Worm (Caenorhabditis elegans) whole organism, young adult: ENCODE results near the gene T01D3.6.

Experiments
- B0035.1 ChIP-seq: sonication (generic microtip); optimal IDR thresholded peaks from 2 replicates; lab custom pipeline; 2016; ENCODE audit warnings: missing genetic modification characterization, mild to moderate bottlenecking, missing compliant biosample characterization, missing genotype, missing genetic modification reagents
- B0336.3 ChIP-seq: fragments of 200-800 bp; sonication (Bioruptor generic); IDR thresholded peaks from 2 replicates; pipeline ENCODE4 v1.3.6; 2022; ENCODE audit warnings: missing genetic modification characterization, missing compliant biosample characterization
- C17E4.6 ChIP-seq: fragments of 200-800 bp; sonication (Bioruptor generic); IDR thresholded peaks from 2 replicates; pipeline ENCODE4 v1.3.6; 2022; ENCODE audit warnings: missing genetic modification reagents, missing genetic modification characterization, missing compliant biosample characterization
- D2030.7 ChIP-seq: fragments of 200-800 bp; sonication (Bioruptor generic); IDR thresholded peaks from 2 replicates; pipeline ENCODE4 v1.3.6; 2022; ENCODE audit warnings: missing genetic modification reagents, missing genetic modification characterization, missing compliant biosample characterization
- F10E7.11 ChIP-seq: sonication (generic microtip); optimal IDR thresholded peaks from 2 replicates; lab custom pipeline; 2017; ENCODE audit warnings: mild to moderate bottlenecking, missing genetic modification characterization, moderate library complexity, missing compliant biosample characterization
- F57A8.1 ChIP-seq: fragments of 200-800 bp; sonication (Bioruptor generic); optimal IDR thresholded peaks from 2 replicates; lab custom pipeline; 2018; ENCODE audit warnings: mild to moderate bottlenecking, missing genetic modification characterization, moderate library complexity, missing compliant biosample characterization
- K11D2.4 ChIP-seq: fragments of 200-800 bp; sonication (Bioruptor generic); IDR thresholded peaks from 2 replicates; pipeline ENCODE4 v1.3.6; 2022; ENCODE audit warnings: missing genetic modification reagents, missing genetic modification characterization, missing compliant biosample characterization
- Y56A3A.18 ChIP-seq: fragments of 200-800 bp; sonication (Bioruptor generic); IDR thresholded peaks from 2 replicates; pipeline ENCODE4 v1.3.6; 2022; ENCODE audit warnings: missing genetic modification reagents, missing genetic modification characterization, missing compliant biosample characterization
- Y79H2A.3 ChIP-seq: fragments of 200-800 bp; sonication (Bioruptor generic); conservative IDR thresholded peaks from 2 replicates; pipeline ENCODE4 v1.3.6; 2022; ENCODE audit warnings: missing genetic modification reagents, missing genetic modification characterization, missing compliant biosample characterization
- Y95B8A.8 ChIP-seq: fragments of 200-800 bp; sonication (Bioruptor generic); IDR thresholded peaks from 2 replicates; pipeline ENCODE4 v1.3.6; 2022; ENCODE audit warnings: missing genetic modification reagents, missing genetic modification characterization, missing compliant biosample characterization
- ZK185.1 ChIP-seq: sonication (generic microtip); optimal IDR thresholded peaks from 2 replicates; lab custom pipeline; 2016; ENCODE audit warnings: mild to moderate bottlenecking, missing genetic modification characterization, missing compliant biosample characterization; ENCODE audit not compliant: poor library complexity, severe bottlenecking
- athp-1 ChIP-seq: sonication (generic microtip); optimal IDR thresholded peaks from 2 replicates; lab custom pipeline; 2017; ENCODE audit warnings: mild to moderate bottlenecking, missing genetic modification characterization, missing compliant biosample characterization
- bed-1 ChIP-seq: fragments of 200-800 bp; sonication (Bioruptor generic); IDR thresholded peaks from 2 replicates; pipeline ENCODE4 v1.3.6; 2022; ENCODE audit warnings: missing genetic modification reagents, missing genetic modification characterization, missing compliant biosample characterization
- ceh-27 ChIP-seq: fragments of 200-800 bp; sonication (Bioruptor generic); optimal IDR thresholded peaks from 2 replicates; lab custom pipeline; 2018; ENCODE audit warnings: mild to moderate bottlenecking, missing genetic modification characterization, moderate library complexity, missing compliant biosample characterization
- ceh-91 ChIP-seq: fragments of 200-800 bp; sonication (Bioruptor generic); IDR thresholded peaks from 2 replicates; pipeline ENCODE4 v1.3.6; 2022; ENCODE audit warnings: missing genetic modification reagents, missing genetic modification characterization, missing compliant biosample characterization
- die-1 ChIP-seq: sonication (generic microtip); optimal IDR thresholded peaks from 2 replicates; lab custom pipeline; 2016; ENCODE audit warnings: missing genotype, mild to moderate bottlenecking, missing genetic modification characterization, missing compliant biosample characterization
- dpff-1 ChIP-seq: sonication (generic microtip); optimal IDR thresholded peaks from 2 replicates; lab custom pipeline; 2017; ENCODE audit warnings: mild to moderate bottlenecking, missing genetic modification characterization, missing compliant biosample characterization
- egl-44 ChIP-seq: fragments of 200-800 bp; sonication (Bioruptor generic); IDR thresholded peaks from 2 replicates; pipeline ENCODE4 v1.3.6; 2022; ENCODE audit warnings: missing genetic modification reagents, missing genetic modification characterization, missing compliant biosample characterization
- fkh-3 ChIP-seq: sonication (generic microtip); optimal IDR thresholded peaks from 2 replicates; lab custom pipeline; 2016; ENCODE audit warnings: mild to moderate bottlenecking, missing genetic modification characterization, missing compliant biosample characterization
- gei-17 ChIP-seq: fragments of 200-800 bp; sonication (Bioruptor generic); optimal IDR thresholded peaks from 2 replicates; lab custom pipeline; 2018; ENCODE audit warnings: mild to moderate bottlenecking, missing genetic modification characterization, missing compliant biosample characterization
- him-1 ChIP-seq: sonication (generic microtip); optimal IDR thresholded peaks from 2 replicates; lab custom pipeline; 2016; ENCODE audit warnings: missing genotype, missing genetic modification reagents, missing genetic modification characterization, missing compliant biosample characterization
- hmg-1.2 ChIP-seq: fragments of 200-800 bp; sonication (Bioruptor generic); IDR thresholded peaks from 2 replicates; pipeline ENCODE4 v1.3.6; 2022; ENCODE audit warnings: missing genetic modification reagents, missing genetic modification characterization, missing compliant biosample characterization
- lsy-27 ChIP-seq: sonication (generic microtip); optimal IDR thresholded peaks from 2 replicates; lab custom pipeline; 2017; ENCODE audit warnings: missing genetic modification characterization, mild to moderate bottlenecking, missing compliant biosample characterization, antibody characterized with exemption, missing genotype, borderline replicate concordance; ENCODE audit not compliant: insufficient read depth
- madf-10 ChIP-seq: sonication (generic microtip); optimal IDR thresholded peaks from 2 replicates; lab custom pipeline; 2016; ENCODE audit warnings: mild to moderate bottlenecking, missing genetic modification characterization, missing compliant biosample characterization
- madf-3 ChIP-seq: fragments of 200-800 bp; sonication (Bioruptor generic); IDR thresholded peaks from 2 replicates; pipeline ENCODE4 v1.3.6; 2022; ENCODE audit warnings: missing genetic modification reagents, missing genetic modification characterization, missing compliant biosample characterization
- madf-6 ChIP-seq: fragments of 200-800 bp; sonication (Bioruptor generic); IDR thresholded peaks from 2 replicates; pipeline ENCODE4 v1.3.6; 2022; ENCODE audit warnings: missing genetic modification reagents, missing genetic modification characterization, missing compliant biosample characterization
- madf-8 ChIP-seq: fragments of 200-800 bp; sonication (Bioruptor generic); conservative IDR thresholded peaks from 2 replicates; pipeline ENCODE4 v1.3.6; 2022; ENCODE audit warnings: missing genetic modification reagents, missing genetic modification characterization, missing compliant biosample characterization
- mcd-1 ChIP-seq: fragments of 200-800 bp; sonication (Bioruptor generic); IDR thresholded peaks from 2 replicates; pipeline ENCODE4 v1.3.6; 2022; ENCODE audit warnings: missing genetic modification reagents, missing genetic modification characterization, missing compliant biosample characterization
- mel-28 ChIP-seq: sonication (generic microtip); optimal IDR thresholded peaks from 2 replicates; lab custom pipeline; 2016; ENCODE audit warnings: borderline replicate concordance, mild to moderate bottlenecking, missing genetic modification characterization, missing compliant biosample characterization
- nfyb-1 ChIP-seq: fragments of 200-800 bp; sonication (Bioruptor generic); IDR thresholded peaks from 2 replicates; pipeline ENCODE4 v1.3.6; 2022; ENCODE audit warnings: missing genetic modification reagents, missing genetic modification characterization, missing compliant biosample characterization
- nhr-179 ChIP-seq: sonication (generic microtip); optimal IDR thresholded peaks from 2 replicates; lab custom pipeline; 2016; ENCODE audit warnings: mild to moderate bottlenecking, missing genetic modification characterization, missing compliant biosample characterization
- pbrm-1 ChIP-seq: fragments of 200-800 bp; sonication (Bioruptor generic); IDR thresholded peaks from 2 replicates; pipeline ENCODE4 v1.3.6; 2022; ENCODE audit warnings: missing genetic modification reagents, missing genetic modification characterization, missing compliant biosample characterization
- pha-4 ChIP-seq: fragments of 150-350 bp; sonication (generic microtip); optimal IDR thresholded peaks from 2 replicates; lab custom pipeline; 2014; ENCODE audit warnings: missing biosample characterization, missing genetic modification reagents, missing genetic modification characterization
- sea-2 ChIP-seq: fragments of 200-800 bp; sonication (Bioruptor generic); IDR thresholded peaks from 2 replicates; pipeline ENCODE4 v1.3.6; 2022; ENCODE audit warnings: missing genetic modification characterization, missing compliant biosample characterization
- snpc-1.3 ChIP-seq: sonication (generic microtip); optimal IDR thresholded peaks from 2 replicates; lab custom pipeline; 2017; ENCODE audit warnings: missing genetic modification characterization, mild to moderate bottlenecking, missing compliant biosample characterization, antibody characterized with exemption, moderate library complexity, missing genotype, missing genetic modification reagents; ENCODE audit not compliant: insufficient read depth
- snpc-3.4 ChIP-seq: sonication (generic microtip); optimal IDR thresholded peaks from 2 replicates; lab custom pipeline; 2017; ENCODE audit warnings: missing genetic modification characterization, mild to moderate bottlenecking, missing compliant biosample characterization, antibody characterized with exemption, moderate library complexity, missing genotype, missing genetic modification reagents
- sptf-2 ChIP-seq: fragments of 200-800 bp; sonication (Bioruptor generic); optimal IDR thresholded peaks from 2 replicates; lab custom pipeline; 2018; ENCODE audit warnings: mild to moderate bottlenecking, missing genetic modification characterization, missing compliant biosample characterization
- tbp1 ChIP-seq: fragments of 200-800 bp; sonication (Bioruptor generic); optimal IDR thresholded peaks from 2 replicates; lab custom pipeline; 2018; ENCODE audit warnings: mild to moderate bottlenecking, missing genetic modification characterization, missing compliant biosample characterization
- tbx-9 ChIP-seq: sonication (generic microtip); optimal IDR thresholded peaks from 2 replicates; lab custom pipeline; 2016; ENCODE audit warnings: borderline replicate concordance, missing genetic modification characterization, inconsistent platforms, missing compliant biosample characterization
- unc-130 ChIP-seq: sonication (generic microtip); optimal IDR thresholded peaks from 2 replicates; lab custom pipeline; 2016; ENCODE audit warnings: missing genetic modification reagents, missing genetic modification characterization, missing compliant biosample characterization
- zfh-2 ChIP-seq: fragments of 200-800 bp; sonication (Bioruptor generic); conservative IDR thresholded peaks from 2 replicates; pipeline ENCODE4 v1.3.6; 2022; ENCODE audit warnings: missing genetic modification reagents, missing genetic modification characterization, missing compliant biosample characterization
- zim-3 ChIP-seq: sonication (generic microtip); optimal IDR thresholded peaks from 2 replicates; lab custom pipeline; 2017; ENCODE audit warnings: mild to moderate bottlenecking, missing genetic modification characterization, moderate library complexity, missing compliant biosample characterization
- ztf-18 ChIP-seq: sonication (generic microtip); optimal IDR thresholded peaks from 2 replicates; lab custom pipeline; 2016; ENCODE audit warnings: missing genotype, mild to moderate bottlenecking, missing genetic modification characterization, missing compliant biosample characterization
- ztf-26 ChIP-seq: sonication (generic microtip); optimal IDR thresholded peaks from 2 replicates; lab custom pipeline; 2017; ENCODE audit warnings: missing genetic modification characterization, missing compliant biosample characterization

T01D3.6 gene

ce11 chrV:13671911-13672639 lies 44.5 kb upstream of the T01D3.6 start, which contains the start of the genes mip-2 and F58G11.4 (continued):
- TF ChIP-seq Y79H2A.3 (GFP tag; lab: Robert Waterston, UW) (no peak), mcd-1 (0 out of 2 replicates have a peak, but pooled peaks have one; percentile 25), ZK185.1 (tag; lab: Kevin White, UChicago) (no peak), sea-2 (GFP tag; lab: Robert Waterston, UW) (no peak), B0336.3 (GFP tag; lab: Robert Waterston, UW) (no peak), zfh-2 (GFP tag; lab: Robert Waterston, UW) (no peak), tbp1 (GFP tag; lab: Kevin White, UChicago) (peak; percentile 3), egl-44 (no peak), ceh-91 (GFP tag; lab: Robert Waterston, UW) (peak; percentile 81), Y95B8A.8 (GFP tag; lab: Robert Waterston, UW) (no peak), bed-1 (GFP tag; lab: Robert Waterston, UW) (no peak), hmg-1.2 (GFP tag; lab: Robert Waterston, UW) (peak; percentile 15; the same call in 1 of the 2 replicates), madf-8 (GFP tag; lab: Robert Waterston, UW) (peak; percentile 93), ztf-26 (tag; lab: Kevin White, UChicago) (no peak), madf-6 (peak; percentile 94)
- TF ChIP-seq, all 124 proteins: peak for 17

ce11 chrV:13678542-13678941 lies 38.1 kb upstream of the T01D3.6 start, which contains the start of the genes tag-65 and ccz-1:
Gene tag-65 (minus strand): TSS chrV:13678587.
Gene ccz-1 (plus strand): TSS chrV:13678875.
- TF ChIP-seq F10E7.11 = no peak
- peak; percentile 68 for TF ChIP-seq madf-8 (GFP tag; lab: Robert Waterston, UW)
- TF ChIP-seq Y95B8A.8 (GFP tag; lab: Robert Waterston, UW) = no peak
- TF ChIP-seq snpc-1.3 = no peak
- TF ChIP-seq Y56A3A.18 (GFP tag; lab: Robert Waterston, UW) = peak; percentile 62; the same call in 1 of the 2 replicates
- TF ChIP-seq him-1 = peak; percentile 5
- TF ChIP-seq athp-1 (tag; lab: Kevin White, UChicago) = peak; percentile 28
- TF ChIP-seq B0336.3 (GFP tag; lab: Robert Waterston, UW) = peak; percentile 87
- TF ChIP-seq B0035.1 (tag; lab: Kevin White, UChicago) = no peak
- TF ChIP-seq fkh-3 (tag; lab: Kevin White, UChicago) = no peak
- peak; percentile 59; the same call in 1 of the 2 replicates for TF ChIP-seq pbrm-1 (GFP tag; lab: Robert Waterston, UW)
- peak; percentile 88 for TF ChIP-seq mcd-1
- TF ChIP-seq ztf-26 (tag; lab: Kevin White, UChicago) = peak; percentile 30
- no peak for TF ChIP-seq die-1 (tag; lab: Kevin White, UChicago)
- TF ChIP-seq D2030.7 (GFP tag; lab: Robert Waterston, UW) = peak; percentile 46; the same call in 1 of the 2 replicates
- no peak for TF ChIP-seq lsy-27 (tag; lab: Kevin White, UChicago)
- peak; percentile 59 for TF ChIP-seq gei-17 (GFP tag; lab: Kevin White, UChicago)
- no peak for TF ChIP-seq zim-3 (tag; lab: Kevin White, UChicago)
- TF ChIP-seq unc-130 = peak; percentile 44
- TF ChIP-seq nhr-179 = no peak
- peak; percentile 13 for TF ChIP-seq pha-4
- peak; percentile 35 for TF ChIP-seq ceh-27 (GFP tag; lab: Kevin White, UChicago)
- no peak for TF ChIP-seq mel-28
- TF ChIP-seq madf-3 = 0 out of 2 replicates have a peak, but pooled peaks have one; percentile 60
- peak; percentile 78 for TF ChIP-seq nfyb-1 (GFP tag; lab: Robert Waterston, UW)
- peak; percentile 68; the same call in 1 of the 2 replicates for TF ChIP-seq K11D2.4 (GFP tag; lab: Robert Waterston, UW)
- no peak for TF ChIP-seq tbx-9 (tag; lab: Kevin White, UChicago)
- no peak for TF ChIP-seq sptf-2 (GFP tag; lab: Kevin White, UChicago)
- no peak for TF ChIP-seq F57A8.1 (GFP tag; lab: Kevin White, UChicago)
- TF ChIP-seq dpff-1 (tag; lab: Kevin White, UChicago) = no peak
- TF ChIP-seq ztf-18 (tag; lab: Kevin White, UChicago) = peak; percentile 97
- TF ChIP-seq madf-10 (tag; lab: Kevin White, UChicago) = peak; percentile 43
- peak; percentile 55 for TF ChIP-seq snpc-3.4
- no peak for TF ChIP-seq C17E4.6
- TF ChIP-seq bed-1 (GFP tag; lab: Robert Waterston, UW) = no peak
